Worm (Caenorhabditis elegans) whole organism, mixed stage, embryonic: Measurements from ENCODE around the gene srh-193.
"Not testable (repeated sequence)": the region's sequence is repeated elsewhere in the genome, so short reads cannot be mapped to it uniquely, and the experiment has no call there.

ENCODE experiments used
- mab-5 ChIP-seq: fragments of 150-350 bp; optimal IDR thresholded peaks from 2 replicates; lab custom pipeline; 2014; ENCODE audit warnings: missing biosample characterization, missing genetic modification characterization
- nhr-237 ChIP-seq: fragments of 150-350 bp; optimal IDR thresholded peaks from 2 replicates; lab custom pipeline; 2014; ENCODE audit warnings: missing biosample characterization, missing genetic modification characterization
- nhr-28 ChIP-seq: fragments of 150-350 bp; optimal IDR thresholded peaks from 2 replicates; lab custom pipeline; 2014; ENCODE audit warnings: missing biosample characterization, missing genetic modification characterization
- nhr-76 ChIP-seq: sonication (generic microtip); optimal IDR thresholded peaks from 2 replicates; lab custom pipeline; 2017; ENCODE audit warnings: missing biosample characterization, missing genetic modification characterization
- snpc-4 ChIP-seq: fragments of 150-350 bp; optimal IDR thresholded peaks from 2 replicates; lab custom pipeline; 2014; ENCODE audit warnings: missing biosample characterization, missing genetic modification characterization
- unc-62 ChIP-seq: fragments of 150-350 bp; optimal IDR thresholded peaks from 2 replicates; lab custom pipeline; 2014; ENCODE audit warnings: missing biosample characterization, missing genetic modification reagents, missing genetic modification characterization

ce11 chrV:4290093-4290492 is at the start of gene srh-193:
- TF ChIP-seq mab-5; snpc-4 (tag; lab: Kevin White, UChicago); nhr-237 (tag; lab: Kevin White, UChicago); nhr-28; unc-62 (GFP tag; lab: Kevin White, UChicago); nhr-76: not testable (repeated sequence)
